Worm (Caenorhabditis elegans): ENCODE measurements around the gene C54D10.9.

The C54D10.9 gene

ce11 chrV:12478990-12479389 is 32.0 kb downstream of the C54D10.9 start:
- TF ChIP-seq elt-2 (tag; optimal IDR thresholded peaks at IDR 0.05) (no peak), nfya-1 (tag; optimal IDR thresholded peaks at IDR 0.05; ENCODE audit: insufficient read depth) (peak; percentile 23), egl-5 (tag; optimal IDR thresholded peaks at IDR 0.05) (peak; percentile 18)

ce11 chrV:12484585-12484984 is 37.6 kb downstream of the C54D10.9 start, which contains the start of gene srt-39:
Gene srt-39, plus strand, starts transcription at chrV:12484885.
- TF ChIP-seq zag-1 (tag; optimal IDR thresholded peaks at IDR 0.05) = no peak
- no peak for TF ChIP-seq nhr-76 (tag; optimal IDR thresholded peaks at IDR 0.05)
- TF ChIP-seq nfya-1 (tag; optimal IDR thresholded peaks at IDR 0.05; ENCODE audit: insufficient read depth) = no peak
- TF ChIP-seq ztf-11 (tag; optimal IDR thresholded peaks at IDR 0.05) = no peak

ce11 chrV:12486934-12487333 is 40.0 kb downstream of the C54D10.9 start, which contains the start of gene inx-11:
Gene inx-11, plus strand, starts transcription at chrV:12487234.
- no peak for TF ChIP-seq pqm-1 (tag; optimal IDR thresholded peaks at IDR 0.05)
- peak; percentile 75 for TF ChIP-seq pha-4 (tag; optimal IDR thresholded peaks at IDR 0.05)
- TF ChIP-seq fkh-10 (GFP tag; optimal IDR thresholded peaks at IDR 0.05) = no peak
- no peak for TF ChIP-seq nhr-28 (tag; optimal IDR thresholded peaks at IDR 0.05)
- no peak for TF ChIP-seq fos-1 (tag; optimal IDR thresholded peaks at IDR 0.05)
- TF ChIP-seq aly-2 (tag; optimal IDR thresholded peaks at IDR 0.05) = no peak

ce11 chrV:12488002-12488401 is 41.0 kb downstream of the C54D10.9 start:
- TF ChIP-seq pha-4 (tag; optimal IDR thresholded peaks at IDR 0.05) = peak; percentile 43
- TF ChIP-seq snpc-4 (tag; optimal IDR thresholded peaks at IDR 0.05) = peak; percentile 48
- TF ChIP-seq nhr-77 (tag; optimal IDR thresholded peaks at IDR 0.05) = no peak
- peak; percentile 79 for TF ChIP-seq egl-5 (tag; optimal IDR thresholded peaks at IDR 0.05)

DNA sequence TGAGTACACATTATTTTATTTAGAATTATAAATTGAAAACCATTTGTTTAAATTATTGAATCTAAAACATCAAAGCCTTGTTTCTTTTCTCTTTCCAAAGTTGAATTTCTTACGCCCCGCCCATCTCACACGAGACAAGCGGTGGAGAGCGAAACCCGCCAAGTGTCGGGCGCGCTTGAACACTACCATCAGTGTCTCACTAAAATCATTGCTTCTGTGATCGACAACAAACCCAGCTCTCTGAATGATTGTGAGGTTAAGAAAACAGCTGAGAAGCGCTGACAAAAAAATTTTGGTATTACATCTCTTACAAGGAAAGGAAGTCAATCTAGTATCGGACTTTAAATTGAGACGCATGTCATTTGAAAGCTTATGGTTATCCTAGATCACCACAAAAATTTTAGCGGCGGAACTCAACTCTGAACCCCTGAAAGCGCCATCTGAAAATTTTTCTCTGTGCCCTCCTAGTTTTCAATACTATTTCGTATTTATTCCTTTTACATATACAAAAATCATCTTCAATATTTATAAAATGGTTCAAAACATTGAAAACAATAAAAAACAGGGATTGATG is 44.2 kb downstream of the C54D10.9 start:
- no peak for TF ChIP-seq elt-3 (tag; optimal IDR thresholded peaks at IDR 0.05)
- TF ChIP-seq nhr-67 (tag; optimal IDR thresholded peaks at IDR 0.05) = no peak
- TF ChIP-seq egl-5 (tag; optimal IDR thresholded peaks at IDR 0.05) = no peak
- no peak for TF ChIP-seq nhr-76 (tag; optimal IDR thresholded peaks at IDR 0.05)
- no peak for TF ChIP-seq aly-2 (tag; optimal IDR thresholded peaks at IDR 0.05)
- peak; percentile 39 for TF ChIP-seq fos-1 (tag; optimal IDR thresholded peaks at IDR 0.05)
- peak; percentile 29 for TF ChIP-seq jun-1 (tag; optimal IDR thresholded peaks at IDR 0.05)
- TF ChIP-seq ztf-4 (tag; optimal IDR thresholded peaks at IDR 0.05) = no peak
- no peak for TF ChIP-seq ceh-9 (tag; optimal IDR thresholded peaks at IDR 0.05)
- peak; percentile 51 for TF ChIP-seq tbx-2 (tag; optimal IDR thresholded peaks at IDR 0.05)
- TF ChIP-seq R02D3.7 (tag; optimal IDR thresholded peaks at IDR 0.05) = peak; percentile 57
- no peak for TF ChIP-seq ceh-16 (tag; optimal IDR thresholded peaks at IDR 0.05)
- TF ChIP-seq snpc-4 (tag; optimal IDR thresholded peaks at IDR 0.05) = peak; percentile 99
- peak; percentile 81 for TF ChIP-seq nhr-43 (tag; optimal IDR thresholded peaks at IDR 0.05; ENCODE audit: poor library complexity, severe bottlenecking)
- TF ChIP-seq ceh-28 (tag; optimal IDR thresholded peaks at IDR 0.05) = peak; percentile 57
- peak; percentile 64 for TF ChIP-seq nhr-25 (tag; optimal IDR thresholded peaks at IDR 0.05)
- no peak for TF ChIP-seq nhr-11 (tag; optimal IDR thresholded peaks at IDR 0.05)
- peak; percentile 32 for TF ChIP-seq pha-4 (tag; optimal IDR thresholded peaks at IDR 0.05)
- peak; percentile 10 for TF ChIP-seq nhr-77 (tag; optimal IDR thresholded peaks at IDR 0.05)
- peak; percentile 41 for TF ChIP-seq lin-15B (tag; optimal IDR thresholded peaks at IDR 0.05)
- peak; percentile 0 for TF ChIP-seq egl-27 (tag; optimal IDR thresholded peaks at IDR 0.05)
- TF ChIP-seq nhr-28 (tag; optimal IDR thresholded peaks at IDR 0.05) = no peak
- no peak for TF ChIP-seq unc-39 (tag; optimal IDR thresholded peaks at IDR 0.05)
- no peak for TF ChIP-seq nhr-12 (tag; optimal IDR thresholded peaks at IDR 0.05)
- no peak for TF ChIP-seq daf-12 (tag; optimal IDR thresholded peaks at IDR 0.05)
- peak; percentile 70 for TF ChIP-seq lin-39 (tag; optimal IDR thresholded peaks at IDR 0.05)
- TF ChIP-seq ceh-82 (tag; optimal IDR thresholded peaks at IDR 0.05) = no peak
- peak; percentile 58 for TF ChIP-seq elt-2 (tag; optimal IDR thresholded peaks at IDR 0.05)
- no peak for TF ChIP-seq ztf-11 (tag; optimal IDR thresholded peaks at IDR 0.05)
- no peak for TF ChIP-seq zag-1 (tag; optimal IDR thresholded peaks at IDR 0.05)
- TF ChIP-seq mdl-1 (tag; optimal IDR thresholded peaks at IDR 0.05) = no peak
- TF ChIP-seq hmg-11 (tag; optimal IDR thresholded peaks at IDR 0.05) = peak; percentile 68
- TF ChIP-seq nhr-237 (tag; optimal IDR thresholded peaks at IDR 0.05) = no peak
- TF ChIP-seq ama-1 (optimal IDR thresholded peaks at IDR 0.05) = peak; percentile 78
- peak; percentile 74 for TF ChIP-seq nfya-1 (tag; optimal IDR thresholded peaks at IDR 0.05; ENCODE audit: insufficient read depth)
- peak; percentile 61 for TF ChIP-seq lsy-12 (tag; optimal IDR thresholded peaks at IDR 0.05)
- TF ChIP-seq sea-2 (GFP tag; optimal IDR thresholded peaks at IDR 0.05) = no peak
- TF ChIP-seq fkh-10 (GFP tag; optimal IDR thresholded peaks at IDR 0.05) = no peak
- TF ChIP-seq unc-62 (GFP tag; optimal IDR thresholded peaks at IDR 0.05) = peak; percentile 50
- TF ChIP-seq nhr-23 (tag; optimal IDR thresholded peaks at IDR 0.05) = peak; percentile 75
- no peak for TF ChIP-seq elt-1 (tag; optimal IDR thresholded peaks at IDR 0.05)
- no peak for TF ChIP-seq eor-1 (tag; optimal IDR thresholded peaks at IDR 0.05)

All from whole organism, L3 larva.